Worm (Caenorhabditis elegans) whole organism, early embryonic: ENCODE data around the gene Y75B12B.13.

Source experiments
- B0310.2 ChIP-seq: sonication (generic microtip); optimal IDR thresholded peaks from 2 replicates; lab custom pipeline; 2016; ENCODE audit warnings: mild to moderate bottlenecking, missing genetic modification characterization, missing compliant biosample characterization
- F13C5.2 ChIP-seq: sonication (generic microtip); optimal IDR thresholded peaks from 2 replicates; lab custom pipeline; 2017; ENCODE audit warnings: mild to moderate bottlenecking, missing genetic modification characterization, inconsistent platforms, missing compliant biosample characterization
- aly-1 ChIP-seq: sonication (generic microtip); optimal IDR thresholded peaks from 2 replicates; lab custom pipeline; 2016; ENCODE audit warnings: missing genetic modification characterization, missing compliant biosample characterization
- ama-1 ChIP-seq: fragments of 150-350 bp; optimal IDR thresholded peaks from 2 replicates; lab custom pipeline; 2014
- ceh-13 ChIP-seq: fragments of 200-800 bp; sonication (Bioruptor generic); optimal IDR thresholded peaks from 2 replicates; lab custom pipeline; 2018; ENCODE audit warnings: mild to moderate bottlenecking, missing genetic modification characterization, missing compliant biosample characterization
- ceh-36 ChIP-seq: sonication (generic microtip); optimal IDR thresholded peaks from 2 replicates; lab custom pipeline; 2016; ENCODE audit warnings: missing genetic modification characterization, inconsistent platforms, missing compliant biosample characterization
- ets-7 ChIP-seq: sonication (generic microtip); optimal IDR thresholded peaks from 2 replicates; lab custom pipeline; 2016; ENCODE audit warnings: missing genotype, missing genetic modification characterization, missing compliant biosample characterization
- flt-1 ChIP-seq: fragments of 200-800 bp; sonication (Bioruptor generic); IDR thresholded peaks from 2 replicates; pipeline ENCODE4 v1.3.6; 2022; ENCODE audit warnings: missing genetic modification characterization, missing compliant biosample characterization
- hmbx-1 ChIP-seq: sonication (generic microtip); optimal IDR thresholded peaks from 2 replicates; lab custom pipeline; 2016; ENCODE audit warnings: mild to moderate bottlenecking, missing genetic modification characterization, missing compliant biosample characterization
- hmg-4 ChIP-seq: fragments of 200-800 bp; sonication (Bioruptor generic); optimal IDR thresholded peaks from 2 replicates; lab custom pipeline; 2018; ENCODE audit warnings: mild to moderate bottlenecking, missing genetic modification characterization, missing compliant biosample characterization
- hnd-1 ChIP-seq: sonication (generic microtip); optimal IDR thresholded peaks from 2 replicates; lab custom pipeline; 2016; ENCODE audit warnings: missing genetic modification characterization, missing compliant biosample characterization
- scrt-1 ChIP-seq: fragments of 200-800 bp; sonication (Bioruptor generic); IDR thresholded peaks from 2 replicates; pipeline ENCODE4 v1.3.6; 2022; ENCODE audit warnings: missing genetic modification characterization, missing compliant biosample characterization
- tbx-37 ChIP-seq: fragments of 200-800 bp; sonication (Bioruptor generic); conservative IDR thresholded peaks from 2 replicates; pipeline ENCODE4 v1.3.6; 2022; ENCODE audit warnings: missing genetic modification reagents, missing genetic modification characterization, missing compliant biosample characterization
- tra-4 ChIP-seq: sonication (generic microtip); optimal IDR thresholded peaks from 2 replicates; lab custom pipeline; 2017; ENCODE audit warnings: missing genetic modification characterization, missing compliant biosample characterization

- TF ChIP-seq hnd-1 (tag; lab: Kevin White, UChicago) (no peak), hmg-4 (GFP tag; lab: Kevin White, UChicago) (no peak), ama-1 (lab: Kevin White, UChicago) (no peak), tbx-37 (GFP tag; lab: Robert Waterston, UW) (no peak), tra-4 (tag; lab: Kevin White, UChicago) (no peak), hmbx-1 (tag; lab: Kevin White, UChicago) (no peak), B0310.2 (no peak), flt-1 (GFP tag; lab: Robert Waterston, UW) (no peak), scrt-1 (GFP tag; lab: Robert Waterston, UW) (no peak), ets-7 (no peak), ceh-13 (GFP tag; lab: Kevin White, UChicago) (no peak), aly-1 (tag; lab: Kevin White, UChicago) (no peak), ceh-36 (tag; lab: Kevin White, UChicago) (no peak), F13C5.2 (no peak)
These were observed 35.1 kb downstream of the Y75B12B.13 start, which contains the start of gene str-45 for ce11 chrV:15158691-15159090.
